Fruit fly (Drosophila melanogaster) Kc167 (cell line): ENCODE data around the gene CG5050.

Experiments used
- psq ChIP-seq: fragments of >200 bp; optimal IDR thresholded peaks from 2 replicates; lab custom pipeline; 2017; ENCODE audit warnings: missing external identifiers
- ttk ChIP-seq: sonication (Bioruptor generic); optimal IDR thresholded peaks from 2 replicates; lab custom pipeline; 2017; ENCODE audit warnings: missing external identifiers

- TF ChIP-seq ttk = no peak
- TF ChIP-seq psq = no peak
Observed at dm6 chr2L:17480943-17481580, 28.3 kb downstream of the CG5050 start, which contains the start of the genes fws and Lamtor3.
